Worm (Caenorhabditis elegans): ENCODE results near the gene K08D9.9.

- TF ChIP-seq lir-3 (tag; optimal IDR thresholded peaks at IDR 0.05; ENCODE audit: poor library complexity) (no peak), nhr-90 (tag; optimal IDR thresholded peaks at IDR 0.05; ENCODE audit: poor library complexity) (no peak), nhr-71 (tag; optimal IDR thresholded peaks at IDR 0.05) (no peak), tbx-2 (tag; optimal IDR thresholded peaks at IDR 0.05) (no peak), nhr-28 (tag; optimal IDR thresholded peaks at IDR 0.05) (no peak), nhr-47 (tag; optimal IDR thresholded peaks at IDR 0.05) (no peak), skn-1 (tag; optimal IDR thresholded peaks at IDR 0.05) (no peak), ama-1 (optimal IDR thresholded peaks at IDR 0.05) (no peak), snpc-4 (tag; optimal IDR thresholded peaks at IDR 0.05) (no peak)
These were observed 27.6 kb downstream of the K08D9.9 start for ce11 chrV:3208940-3209339.

Measured in whole organism, L1 larva.